Worm (Caenorhabditis elegans) whole organism, early embryonic: ENCODE data around the gene C07G1.7.

Experiments
- B0310.2 ChIP-seq: sonication (generic microtip); optimal IDR thresholded peaks from 2 replicates; lab custom pipeline; 2016; ENCODE audit warnings: mild to moderate bottlenecking, missing genetic modification characterization, missing compliant biosample characterization
- F13C5.2 ChIP-seq: sonication (generic microtip); optimal IDR thresholded peaks from 2 replicates; lab custom pipeline; 2017; ENCODE audit warnings: mild to moderate bottlenecking, missing genetic modification characterization, inconsistent platforms, missing compliant biosample characterization
- aly-1 ChIP-seq: sonication (generic microtip); optimal IDR thresholded peaks from 2 replicates; lab custom pipeline; 2016; ENCODE audit warnings: missing genetic modification characterization, missing compliant biosample characterization
- ama-1 ChIP-seq: fragments of 150-350 bp; optimal IDR thresholded peaks from 2 replicates; lab custom pipeline; 2014
- ceh-13 ChIP-seq: fragments of 200-800 bp; sonication (Bioruptor generic); optimal IDR thresholded peaks from 2 replicates; lab custom pipeline; 2018; ENCODE audit warnings: mild to moderate bottlenecking, missing genetic modification characterization, missing compliant biosample characterization
- ceh-36 ChIP-seq: sonication (generic microtip); optimal IDR thresholded peaks from 2 replicates; lab custom pipeline; 2016; ENCODE audit warnings: missing genetic modification characterization, inconsistent platforms, missing compliant biosample characterization
- ets-7 ChIP-seq: sonication (generic microtip); optimal IDR thresholded peaks from 2 replicates; lab custom pipeline; 2016; ENCODE audit warnings: missing genotype, missing genetic modification characterization, missing compliant biosample characterization
- flt-1 ChIP-seq: fragments of 200-800 bp; sonication (Bioruptor generic); IDR thresholded peaks from 2 replicates; pipeline ENCODE4 v1.3.6; 2022; ENCODE audit warnings: missing genetic modification characterization, missing compliant biosample characterization
- hmbx-1 ChIP-seq: sonication (generic microtip); optimal IDR thresholded peaks from 2 replicates; lab custom pipeline; 2016; ENCODE audit warnings: mild to moderate bottlenecking, missing genetic modification characterization, missing compliant biosample characterization
- hmg-4 ChIP-seq: fragments of 200-800 bp; sonication (Bioruptor generic); optimal IDR thresholded peaks from 2 replicates; lab custom pipeline; 2018; ENCODE audit warnings: mild to moderate bottlenecking, missing genetic modification characterization, missing compliant biosample characterization
- hnd-1 ChIP-seq: sonication (generic microtip); optimal IDR thresholded peaks from 2 replicates; lab custom pipeline; 2016; ENCODE audit warnings: missing genetic modification characterization, missing compliant biosample characterization
- pes-1 ChIP-seq: fragments of 200-800 bp; sonication (Bioruptor generic); IDR thresholded peaks from 2 replicates; pipeline ENCODE4 v1.3.6; 2022; ENCODE audit warnings: missing genetic modification reagents, missing genetic modification characterization, missing compliant biosample characterization
- scrt-1 ChIP-seq: fragments of 200-800 bp; sonication (Bioruptor generic); IDR thresholded peaks from 2 replicates; pipeline ENCODE4 v1.3.6; 2022; ENCODE audit warnings: missing genetic modification characterization, missing compliant biosample characterization
- sea-1 ChIP-seq: fragments of 200-800 bp; sonication (Bioruptor generic); conservative IDR thresholded peaks from 2 replicates; pipeline ENCODE4 v1.3.6; 2022; ENCODE audit warnings: missing genetic modification characterization, missing compliant biosample characterization
- tbx-11 ChIP-seq: fragments of 200-800 bp; sonication (Bioruptor generic); IDR thresholded peaks from 2 replicates; pipeline ENCODE4 v1.3.6; 2022; ENCODE audit warnings: missing genetic modification characterization, missing compliant biosample characterization
- tbx-37 ChIP-seq: fragments of 200-800 bp; sonication (Bioruptor generic); conservative IDR thresholded peaks from 2 replicates; pipeline ENCODE4 v1.3.6; 2022; ENCODE audit warnings: missing genetic modification reagents, missing genetic modification characterization, missing compliant biosample characterization
- tra-4 ChIP-seq: sonication (generic microtip); optimal IDR thresholded peaks from 2 replicates; lab custom pipeline; 2017; ENCODE audit warnings: missing genetic modification characterization, missing compliant biosample characterization

Gene C07G1.7

DNA sequence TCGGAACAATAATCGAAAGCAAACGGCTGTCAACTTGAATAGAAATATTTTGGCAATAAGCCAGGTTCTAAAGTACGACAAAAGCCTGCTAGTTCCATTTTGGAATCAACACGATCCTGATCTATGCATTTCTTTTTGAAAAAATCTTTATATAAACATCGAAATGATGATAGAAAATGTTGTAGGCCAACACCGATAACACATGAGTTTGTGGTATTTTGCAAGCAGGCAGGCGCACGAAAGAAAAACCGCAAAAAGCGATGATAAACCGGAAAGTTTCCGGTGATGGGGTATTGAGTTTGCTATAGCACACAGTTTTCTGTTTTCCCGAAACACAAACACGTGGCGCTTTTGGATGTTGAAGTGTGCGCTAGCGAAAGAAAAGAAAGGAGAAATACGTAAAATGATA, 22.4 kb upstream of the C07G1.7 start:
- no peak for TF ChIP-seq F13C5.2 (tag; lab: Kevin White, UChicago)
- TF ChIP-seq hmg-4 (GFP tag; lab: Kevin White, UChicago): no peak
- TF ChIP-seq hnd-1 (tag; lab: Kevin White, UChicago): no peak
- TF ChIP-seq ceh-36: no peak
- no peak for TF ChIP-seq flt-1

DNA sequence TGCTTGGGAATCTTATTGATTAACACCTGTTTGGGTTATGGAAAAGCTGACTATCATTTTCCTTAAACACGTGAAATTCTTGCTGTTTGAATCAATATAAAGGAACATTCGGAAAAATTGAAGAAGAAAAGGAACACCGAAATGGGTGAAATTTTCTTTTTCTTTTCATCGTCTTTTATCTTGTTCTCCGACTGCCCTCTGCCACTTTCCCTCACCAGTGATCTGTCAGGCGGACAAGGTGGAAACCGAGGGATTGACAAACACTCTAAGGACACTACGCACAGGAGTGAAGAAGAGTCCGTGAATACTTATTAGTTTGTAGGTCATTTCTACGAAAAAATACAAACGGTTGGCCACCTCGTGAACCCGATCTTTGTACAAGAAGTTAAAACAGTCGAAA, 21.6 kb upstream of the C07G1.7 start:
- no peak for TF ChIP-seq hnd-1 (tag; lab: Kevin White, UChicago)
- no peak for TF ChIP-seq tra-4
- TF ChIP-seq flt-1: no peak
- no peak for TF ChIP-seq tbx-37 (GFP tag; lab: Robert Waterston, UW)
- no peak for TF ChIP-seq B0310.2 (tag; lab: Kevin White, UChicago)
- no peak for TF ChIP-seq tbx-11 (GFP tag; lab: Robert Waterston, UW)
- TF ChIP-seq ceh-36: no peak
- no peak for TF ChIP-seq aly-1
- TF ChIP-seq ets-7 (tag; lab: Kevin White, UChicago): no peak
- no peak for TF ChIP-seq sea-1 (GFP tag; lab: Robert Waterston, UW)
- no peak for TF ChIP-seq ceh-13
- TF ChIP-seq scrt-1 (GFP tag; lab: Robert Waterston, UW): no peak
- no peak for TF ChIP-seq hmg-4 (GFP tag; lab: Kevin White, UChicago)
- TF ChIP-seq ama-1 (lab: Kevin White, UChicago): no peak

DNA sequence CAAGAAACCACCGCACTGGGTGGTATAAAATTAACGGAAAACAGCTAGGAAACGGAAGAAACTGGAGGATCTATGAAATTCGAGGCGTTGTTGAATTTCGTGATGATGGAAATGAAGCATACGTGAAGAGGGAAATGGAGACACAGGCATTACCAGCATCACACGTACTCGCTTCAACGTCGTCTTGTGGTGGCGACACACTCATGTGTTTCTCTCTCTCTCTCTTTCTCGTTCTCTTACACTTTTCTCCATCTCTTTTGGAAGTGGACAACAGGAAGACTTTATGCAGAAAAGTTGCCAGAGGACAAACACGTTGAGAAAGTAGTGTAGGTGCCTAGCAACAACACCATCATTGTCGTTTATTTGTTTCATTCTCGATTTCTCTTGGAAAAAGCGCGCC, 20.8 kb upstream of the C07G1.7 start:
- no peak for TF ChIP-seq scrt-1 (GFP tag; lab: Robert Waterston, UW)
- TF ChIP-seq F13C5.2 (tag; lab: Kevin White, UChicago): no peak
- no peak for TF ChIP-seq ets-7 (tag; lab: Kevin White, UChicago)
- no peak for TF ChIP-seq tra-4
- no peak for TF ChIP-seq hmbx-1 (tag; lab: Kevin White, UChicago)
- TF ChIP-seq hmg-4 (GFP tag; lab: Kevin White, UChicago): no peak
- TF ChIP-seq ceh-36: no peak
- TF ChIP-seq tbx-11 (GFP tag; lab: Robert Waterston, UW): no peak
- no peak for TF ChIP-seq hnd-1 (tag; lab: Kevin White, UChicago)
- TF ChIP-seq pes-1 (GFP tag; lab: Robert Waterston, UW): no peak

DNA sequence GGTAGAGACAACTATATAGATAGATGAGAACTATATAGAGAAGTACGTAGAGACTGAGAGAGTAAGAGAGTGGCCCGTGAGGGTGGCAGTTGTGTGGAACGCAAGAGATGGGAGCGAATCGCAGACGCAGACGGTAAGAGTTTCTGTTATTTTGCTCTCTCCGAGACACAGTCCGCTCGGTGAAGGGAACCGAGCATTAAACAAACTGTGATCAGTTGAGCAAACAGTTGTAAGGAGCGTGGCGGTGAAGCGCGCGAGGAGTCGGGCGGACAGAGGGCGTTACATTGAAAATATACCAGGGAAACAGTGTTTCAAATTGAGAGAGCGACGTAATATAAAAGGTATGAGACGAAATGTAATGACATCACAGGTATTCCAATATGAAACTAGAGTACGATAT, 17.9 kb upstream of the C07G1.7 start:
- TF ChIP-seq sea-1 (GFP tag; lab: Robert Waterston, UW): no peak
- TF ChIP-seq F13C5.2 (tag; lab: Kevin White, UChicago): peak; percentile 1
- TF ChIP-seq hmg-4 (GFP tag; lab: Kevin White, UChicago): no peak
- no peak for TF ChIP-seq hmbx-1 (tag; lab: Kevin White, UChicago)
- TF ChIP-seq ets-7 (tag; lab: Kevin White, UChicago): no peak
- TF ChIP-seq hnd-1 (tag; lab: Kevin White, UChicago): no peak
- no peak for TF ChIP-seq scrt-1 (GFP tag; lab: Robert Waterston, UW)
- TF ChIP-seq flt-1: no peak
- TF ChIP-seq tra-4: no peak
- no peak for TF ChIP-seq ama-1 (lab: Kevin White, UChicago)
- no peak for TF ChIP-seq ceh-36
- TF ChIP-seq B0310.2 (tag; lab: Kevin White, UChicago): peak; percentile 25
- no peak for TF ChIP-seq tbx-37 (GFP tag; lab: Robert Waterston, UW)
- TF ChIP-seq aly-1: no peak

DNA sequence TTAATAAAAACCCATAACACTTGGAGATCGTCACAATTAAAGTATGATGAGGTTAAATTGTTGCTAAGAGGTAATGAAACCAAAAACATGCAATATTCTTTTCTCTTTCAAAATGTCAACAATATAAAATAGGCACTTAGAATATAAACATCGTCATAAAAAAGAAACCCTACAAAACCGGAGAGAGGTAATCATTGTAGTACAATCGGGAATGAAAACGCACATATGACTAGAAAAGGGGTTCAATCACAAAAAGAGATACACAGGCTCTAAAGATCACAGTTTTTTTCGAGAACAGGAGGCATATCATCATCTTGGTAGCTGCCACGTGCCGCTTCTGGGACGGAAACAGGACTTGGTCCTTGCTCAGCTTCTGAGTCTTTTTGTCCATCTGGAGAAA, 14.8 kb upstream of the C07G1.7 start:
- TF ChIP-seq ets-7 (tag; lab: Kevin White, UChicago) (no peak), ceh-36 (no peak), sea-1 (GFP tag; lab: Robert Waterston, UW) (no peak), tbx-11 (GFP tag; lab: Robert Waterston, UW) (no peak), tbx-37 (GFP tag; lab: Robert Waterston, UW) (no peak), hmg-4 (GFP tag; lab: Kevin White, UChicago) (no peak), scrt-1 (GFP tag; lab: Robert Waterston, UW) (no peak), aly-1 (no peak), hmbx-1 (tag; lab: Kevin White, UChicago) (no peak), hnd-1 (tag; lab: Kevin White, UChicago) (no peak), B0310.2 (tag; lab: Kevin White, UChicago) (no peak)

DNA sequence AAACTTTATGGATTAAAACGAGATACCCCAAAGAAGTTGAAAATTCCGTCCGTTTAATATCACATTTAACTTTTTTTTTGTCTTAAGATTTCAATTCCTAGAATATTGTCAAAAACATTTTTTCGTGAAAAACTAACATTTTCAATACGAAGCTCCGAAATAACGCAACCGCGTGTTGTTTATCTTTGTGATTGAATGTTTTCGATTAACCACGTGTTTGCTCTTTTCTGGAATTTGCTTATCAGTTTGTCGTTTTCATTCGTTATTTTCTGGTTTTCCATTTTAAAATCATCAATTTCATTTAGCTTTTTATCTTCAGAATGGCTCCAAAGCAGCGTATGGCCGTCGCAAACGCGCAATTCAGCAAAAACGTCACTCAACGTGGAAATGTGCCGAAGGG, 13.7 kb upstream of the C07G1.7 start, which contains the start of gene serp-1.2:
TSS of gene serp-1.2 (plus strand) at position 318 of the 400 bp plus-strand sequence.
- TF ChIP-seq hmg-4 (GFP tag; lab: Kevin White, UChicago): no peak
- no peak for TF ChIP-seq hmbx-1 (tag; lab: Kevin White, UChicago)
- TF ChIP-seq pes-1 (GFP tag; lab: Robert Waterston, UW): no peak
- no peak for TF ChIP-seq tbx-11 (GFP tag; lab: Robert Waterston, UW)
- TF ChIP-seq tra-4: no peak
- TF ChIP-seq ceh-13: no peak
- no peak for TF ChIP-seq ceh-36
- TF ChIP-seq flt-1: no peak
- TF ChIP-seq F13C5.2 (tag; lab: Kevin White, UChicago): no peak
- no peak for TF ChIP-seq scrt-1 (GFP tag; lab: Robert Waterston, UW)
- TF ChIP-seq B0310.2 (tag; lab: Kevin White, UChicago): no peak
- no peak for TF ChIP-seq sea-1 (GFP tag; lab: Robert Waterston, UW)
- no peak for TF ChIP-seq ets-7 (tag; lab: Kevin White, UChicago)

DNA sequence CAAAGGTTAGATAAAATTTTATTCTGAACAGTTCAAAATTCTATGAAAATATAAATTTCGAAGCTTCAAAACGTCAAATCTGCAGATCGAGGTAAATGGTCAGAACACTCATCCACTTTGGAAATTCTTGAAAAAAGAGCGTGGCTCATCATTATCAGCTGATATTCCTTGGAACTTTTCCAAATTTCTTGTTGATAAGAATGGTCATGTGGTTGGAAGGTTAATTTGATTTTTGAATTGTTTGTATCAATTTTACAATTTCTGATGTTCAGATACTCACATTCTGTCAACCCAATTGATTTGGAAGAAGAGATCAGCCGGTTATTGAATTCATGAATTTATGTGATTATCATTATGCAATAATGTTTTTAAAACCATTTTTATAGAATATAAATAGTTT, 11.4 kb upstream of the C07G1.7 start:
- TF ChIP-seq hnd-1 (tag; lab: Kevin White, UChicago) (no peak), aly-1 (no peak), scrt-1 (GFP tag; lab: Robert Waterston, UW) (no peak), tbx-11 (GFP tag; lab: Robert Waterston, UW) (no peak)

DNA sequence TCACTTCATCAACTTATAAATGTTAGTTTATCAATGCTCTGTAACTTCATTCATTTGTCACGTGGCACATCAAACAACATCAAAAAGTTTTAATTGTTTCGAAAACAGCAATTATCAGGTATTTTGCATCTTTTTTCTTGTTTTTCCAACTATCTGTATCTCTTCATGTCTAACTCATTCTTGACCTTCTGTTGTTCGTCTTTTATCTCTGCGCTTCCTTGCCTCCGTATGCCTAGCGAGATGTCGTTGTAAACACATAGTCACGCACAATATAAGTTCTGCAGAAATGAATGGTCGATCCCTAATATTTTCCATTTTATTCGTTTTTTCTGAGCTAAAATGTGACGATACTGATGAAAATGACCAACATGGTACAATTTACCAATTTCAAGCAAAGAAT, 10.3 kb upstream of the C07G1.7 start, which contains the start of gene gpx-6:
TSS of gene gpx-6 (plus strand) at position 257 of the 400 bp plus-strand sequence.
- TF ChIP-seq aly-1 (no peak), ama-1 (lab: Kevin White, UChicago) (no peak), F13C5.2 (tag; lab: Kevin White, UChicago) (no peak), hmg-4 (GFP tag; lab: Kevin White, UChicago) (no peak), pes-1 (GFP tag; lab: Robert Waterston, UW) (no peak), tbx-11 (GFP tag; lab: Robert Waterston, UW) (no peak), tra-4 (no peak), ceh-13 (no peak), ets-7 (tag; lab: Kevin White, UChicago) (no peak), scrt-1 (GFP tag; lab: Robert Waterston, UW) (no peak), hmbx-1 (tag; lab: Kevin White, UChicago) (no peak), flt-1 (no peak), tbx-37 (GFP tag; lab: Robert Waterston, UW) (no peak), sea-1 (GFP tag; lab: Robert Waterston, UW) (no peak), ceh-36 (no peak), B0310.2 (tag; lab: Kevin White, UChicago) (no peak), hnd-1 (tag; lab: Kevin White, UChicago) (no peak)
